Fruit fly (Drosophila melanogaster): Measurements from ENCODE around the gene CG12659.
A peak's percentile ranks its signal among the peaks of the same experiment; 100 is the strongest.

CG12659 gene

DNA sequence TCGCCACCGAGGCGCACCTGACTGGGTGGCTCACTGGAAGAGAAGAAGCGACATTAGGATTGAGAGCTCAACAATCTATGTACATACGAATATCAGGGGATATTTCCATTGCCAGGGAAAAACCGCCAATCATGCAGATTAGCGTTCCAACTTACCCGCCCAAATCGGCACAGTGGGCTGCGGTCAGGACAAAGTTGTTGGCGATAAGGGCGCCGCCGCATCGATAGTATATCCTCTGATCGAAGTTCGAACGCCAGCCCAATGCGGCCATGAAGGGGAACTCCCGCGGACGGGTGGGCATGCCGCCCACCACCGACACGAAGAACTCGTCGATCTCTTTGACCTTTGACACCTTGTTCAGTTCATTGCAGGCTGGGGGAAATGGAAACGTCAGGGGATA lies 19.6 kb downstream of the CG12659 start:
- TF ChIP-seq insv (optimal IDR thresholded peaks at IDR 0.05) (no peak), Myc (optimal IDR thresholded peaks at IDR 0.05) (no peak), Sin3A (optimal IDR thresholded peaks at IDR 0.05) (no peak), ttk (optimal IDR thresholded peaks at IDR 0.05) (no peak), psq (optimal IDR thresholded peaks at IDR 0.05) (no peak), h (optimal IDR thresholded peaks at IDR 0.05) (no peak)

DNA sequence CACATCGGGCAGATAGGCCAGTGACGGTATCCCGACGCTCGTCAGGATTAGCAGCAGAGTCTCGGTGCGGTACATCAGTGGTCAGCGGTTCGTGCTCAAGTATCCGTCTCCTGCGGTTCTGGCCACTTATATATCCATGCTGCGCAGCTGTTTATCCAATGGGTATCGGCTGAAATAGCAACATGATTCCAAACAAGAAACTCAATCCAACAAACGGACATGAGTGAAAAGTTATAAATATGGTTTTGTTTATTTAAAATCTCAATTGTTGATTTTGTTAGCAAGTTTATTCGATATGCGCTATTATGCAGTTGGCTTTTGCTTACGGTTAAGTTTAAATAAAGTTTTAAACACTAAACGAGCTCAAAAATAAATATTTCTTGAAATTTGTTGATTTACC lies 20.7 kb downstream of the CG12659 start, which contains the start of gene CG12111:
Gene CG12111 (minus strand): TSS at position 101 of the 400 bp plus-strand sequence.
- no peak for TF ChIP-seq Sin3A (optimal IDR thresholded peaks at IDR 0.05)
- no peak for TF ChIP-seq ttk (optimal IDR thresholded peaks at IDR 0.05)
- TF ChIP-seq Myc (optimal IDR thresholded peaks at IDR 0.05): no peak
- TF ChIP-seq psq (optimal IDR thresholded peaks at IDR 0.05): no peak
- TF ChIP-seq h (optimal IDR thresholded peaks at IDR 0.05): no peak
- TF ChIP-seq insv (optimal IDR thresholded peaks at IDR 0.05): no peak

- TF ChIP-seq insv (optimal IDR thresholded peaks at IDR 0.05) (no peak), Sin3A (optimal IDR thresholded peaks at IDR 0.05) (no peak), psq (optimal IDR thresholded peaks at IDR 0.05) (no peak), h (optimal IDR thresholded peaks at IDR 0.05) (no peak), Myc (optimal IDR thresholded peaks at IDR 0.05) (no peak)
Measured at dm6 chrX:8569639-8570038, 21.9 kb downstream of the CG12659 start.

DNA sequence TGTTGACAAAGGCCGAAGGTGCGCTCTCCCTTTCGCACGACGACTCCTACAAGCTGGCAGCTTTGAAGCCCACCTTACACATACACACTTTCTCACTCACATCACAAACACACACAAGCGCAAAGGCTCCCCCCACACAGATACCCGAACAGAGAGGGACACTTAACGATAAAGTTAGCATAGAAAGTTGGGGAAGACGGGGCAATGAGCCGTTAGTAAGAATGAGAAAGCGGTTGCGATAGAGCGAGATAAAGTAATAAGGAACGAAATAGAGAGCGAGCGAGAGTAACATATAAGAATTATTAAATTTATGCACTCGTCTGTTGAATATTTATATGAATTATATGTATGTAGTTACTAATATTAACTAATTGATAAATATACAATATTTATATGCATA lies 22.5 kb downstream of the CG12659 start:
- no peak for TF ChIP-seq Myc (optimal IDR thresholded peaks at IDR 0.05)
- no peak for TF ChIP-seq h (optimal IDR thresholded peaks at IDR 0.05)
- no peak for TF ChIP-seq Sin3A (optimal IDR thresholded peaks at IDR 0.05)
- no peak for TF ChIP-seq insv (optimal IDR thresholded peaks at IDR 0.05)
- TF ChIP-seq ttk (optimal IDR thresholded peaks at IDR 0.05): no peak
- no peak for TF ChIP-seq psq (optimal IDR thresholded peaks at IDR 0.05)

- TF ChIP-seq psq (optimal IDR thresholded peaks at IDR 0.05) (no peak), ttk (optimal IDR thresholded peaks at IDR 0.05) (no peak), insv (optimal IDR thresholded peaks at IDR 0.05) (no peak), Sin3A (optimal IDR thresholded peaks at IDR 0.05) (no peak), h (optimal IDR thresholded peaks at IDR 0.05) (no peak), Myc (optimal IDR thresholded peaks at IDR 0.05) (no peak)
Measured at dm6 chrX:8561404-8562397, 29.8 kb downstream of the CG12659 start.

DNA sequence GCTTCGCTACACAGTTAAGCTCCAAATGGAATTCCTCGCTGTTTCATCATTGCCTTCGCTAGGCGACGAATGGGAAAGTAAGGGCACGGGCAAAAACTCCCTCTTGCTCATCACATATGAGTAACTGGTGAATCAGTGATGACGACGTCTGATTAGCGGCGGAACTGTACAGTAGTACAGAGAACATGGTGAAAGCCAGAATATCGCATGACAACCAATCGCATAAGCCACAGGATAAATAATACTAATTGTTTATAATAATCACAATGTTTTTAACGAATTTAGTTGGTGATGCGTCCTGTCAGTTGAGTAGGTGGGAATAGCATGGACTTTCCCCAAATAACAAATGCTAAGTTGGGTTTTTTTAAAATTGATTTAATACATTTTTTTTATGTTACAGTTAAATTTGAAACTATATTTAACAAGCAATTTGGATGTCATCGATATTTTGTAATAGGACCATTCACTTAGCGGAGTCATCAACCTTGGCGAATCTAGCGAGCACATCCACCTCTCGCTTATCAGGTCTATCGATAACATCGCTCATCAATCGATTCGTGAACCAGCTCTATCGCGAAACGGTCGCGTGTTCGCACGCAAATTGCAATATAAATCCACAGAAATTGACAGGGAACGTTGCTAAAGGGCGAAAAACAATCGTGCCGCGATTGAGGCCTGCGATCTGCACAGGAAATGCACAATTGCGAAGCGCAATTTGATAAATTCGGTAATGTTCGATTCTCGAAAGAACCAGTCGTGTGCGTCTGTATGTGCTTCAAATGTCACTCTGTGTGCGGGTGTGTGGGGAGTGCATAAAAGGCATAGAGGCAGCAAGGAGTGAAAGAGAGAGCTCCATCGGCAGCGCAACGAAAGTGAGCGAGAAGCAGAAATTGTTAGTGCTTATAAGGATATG lies 31.2 kb downstream of the CG12659 start, which contains the start of the genes CG12112 and Trf4-1:
Gene CG12112 (minus strand): TSS at position 106 of the 913 bp plus-strand sequence.
Gene Trf4-1 (plus strand): TSS at position 236 of the 913 bp plus-strand sequence.
- TF ChIP-seq Sin3A (optimal IDR thresholded peaks at IDR 0.05) (no peak), psq (optimal IDR thresholded peaks at IDR 0.05) (peak; percentile 25)

- TF ChIP-seq insv (optimal IDR thresholded peaks at IDR 0.05) (no peak), psq (optimal IDR thresholded peaks at IDR 0.05) (peak; percentile 88)
Measured at dm6 chrX:8558762-8559172, 32.8 kb downstream of the CG12659 start, which contains the start of gene IntS4. IntS4 (minus strand) TSS chrX:8558781.

- TF ChIP-seq insv (optimal IDR thresholded peaks at IDR 0.05): no peak
- no peak for TF ChIP-seq Sin3A (optimal IDR thresholded peaks at IDR 0.05)
- no peak for TF ChIP-seq Myc (optimal IDR thresholded peaks at IDR 0.05)
- TF ChIP-seq h (optimal IDR thresholded peaks at IDR 0.05): no peak
- no peak for TF ChIP-seq psq (optimal IDR thresholded peaks at IDR 0.05)
Measured at dm6 chrX:8554303-8554702, 37.2 kb downstream of the CG12659 start.

dm6 chrX:8542728-8543127 lies 48.8 kb downstream of the CG12659 start:
- TF ChIP-seq insv (optimal IDR thresholded peaks at IDR 0.05) (no peak), psq (optimal IDR thresholded peaks at IDR 0.05) (no peak), ttk (optimal IDR thresholded peaks at IDR 0.05) (no peak), Sin3A (optimal IDR thresholded peaks at IDR 0.05) (no peak), Myc (optimal IDR thresholded peaks at IDR 0.05) (no peak)

DNA sequence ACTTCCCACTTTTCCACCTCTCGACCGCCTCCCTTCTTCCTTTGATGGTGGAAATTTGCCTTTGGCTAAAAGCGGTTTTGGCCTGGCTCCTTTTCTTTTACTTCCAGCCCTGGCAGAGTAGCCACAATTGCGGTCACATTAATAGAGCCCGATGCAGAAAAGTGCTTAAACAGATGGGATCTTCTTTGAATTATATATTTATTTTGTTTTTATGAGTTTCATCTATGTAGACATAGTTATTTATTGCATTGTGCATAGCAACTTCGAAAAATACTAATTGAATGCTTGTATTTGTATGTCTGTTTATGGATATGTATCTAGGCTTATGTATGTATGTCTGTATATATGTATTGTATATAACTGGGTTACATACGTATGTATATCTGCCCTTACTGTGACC lies 49.5 kb downstream of the CG12659 start:
- TF ChIP-seq psq (optimal IDR thresholded peaks at IDR 0.05) (no peak), h (optimal IDR thresholded peaks at IDR 0.05) (no peak), Sin3A (optimal IDR thresholded peaks at IDR 0.05) (no peak), Myc (optimal IDR thresholded peaks at IDR 0.05) (no peak), insv (optimal IDR thresholded peaks at IDR 0.05) (no peak), ttk (optimal IDR thresholded peaks at IDR 0.05) (no peak)
